Worm (Caenorhabditis elegans): ENCODE data around the gene F57F4.2.

F57F4.2 gene

ce11 chrV:6350109-6350508 lies 39.4 kb downstream of the F57F4.2 start (continued):
- TF ChIP-seq D1046.2 (GFP tag; IDR thresholded peaks at IDR 0.05) (no peak), mxl-3 (GFP tag; optimal IDR thresholded peaks at IDR 0.05) (no peak), hlh-11 (tag; optimal IDR thresholded peaks at IDR 0.05) (peak; percentile 45), mep-1 (tag; optimal IDR thresholded peaks at IDR 0.05) (peak; percentile 46), zip-11 (GFP tag; IDR thresholded peaks at IDR 0.05) (no peak), rbr-2 (tag; optimal IDR thresholded peaks at IDR 0.05) (peak; percentile 45), F37D6.2 (tag; optimal IDR thresholded peaks at IDR 0.05) (peak; percentile 19), vab-7 (GFP tag; IDR thresholded peaks at IDR 0.05) (no peak), ctbp-1 (GFP tag; IDR thresholded peaks at IDR 0.05) (no peak)

ce11 chrV:6349597-6349996 lies 39.9 kb downstream of the F57F4.2 start:
- TF ChIP-seq nhr-28 (tag; optimal IDR thresholded peaks at IDR 0.05) (peak; percentile 5), D1046.2 (GFP tag; IDR thresholded peaks at IDR 0.05) (no peak), snpc-4 (tag; optimal IDR thresholded peaks at IDR 0.05) (no peak), tag-97 (GFP tag; IDR thresholded peaks at IDR 0.05) (no peak), hlh-30 (tag; optimal IDR thresholded peaks at IDR 0.05; ENCODE audit: insufficient read depth) (peak; percentile 38), zfp-3 (GFP tag; conservative IDR thresholded peaks at IDR 0.05) (0 out of 2 replicates have a peak, but pooled peaks have one; percentile 22), mxl-3 (GFP tag; optimal IDR thresholded peaks at IDR 0.05) (peak; percentile 23), pqm-1 (tag; optimal IDR thresholded peaks at IDR 0.05) (no peak), ces-1 (GFP tag; optimal IDR thresholded peaks at IDR 0.05) (no peak), rbr-2 (tag; optimal IDR thresholded peaks at IDR 0.05) (no peak), T26A8.4 (GFP tag; IDR thresholded peaks at IDR 0.05) (no peak), ceh-32 (tag; optimal IDR thresholded peaks at IDR 0.05; ENCODE audit: poor library complexity) (no peak), zfp-2 (tag; optimal IDR thresholded peaks at IDR 0.05) (no peak), nhr-6 (tag; optimal IDR thresholded peaks at IDR 0.05) (no peak), nhr-25 (tag; optimal IDR thresholded peaks at IDR 0.05; ENCODE audit: borderline replicate concordance, insufficient read depth) (peak; percentile 72), lin-1 (GFP tag; IDR thresholded peaks at IDR 0.05) (no peak), fkh-10 (GFP tag; optimal IDR thresholded peaks at IDR 0.05) (no peak), F10B5.3 (tag; optimal IDR thresholded peaks at IDR 0.05) (no peak), sdz-12 (GFP tag; optimal IDR thresholded peaks at IDR 0.05) (no peak), aha-1 (tag) (no peak), skn-1 (tag; optimal IDR thresholded peaks at IDR 0.05) (no peak), ZK337.2 (GFP tag; IDR thresholded peaks at IDR 0.05) (no peak), daf-19 (GFP tag; conservative IDR thresholded peaks at IDR 0.05) (no peak), nhr-10 (tag; optimal IDR thresholded peaks at IDR 0.05) (no peak), lin-39 (tag; optimal IDR thresholded peaks at IDR 0.05) (no peak), mxl-2 (GFP tag; conservative IDR thresholded peaks at IDR 0.05) (no peak), set-16 (GFP tag; IDR thresholded peaks at IDR 0.05) (no peak), lir-3 (tag; optimal IDR thresholded peaks at IDR 0.05) (no peak), F49E8.2 (tag; optimal IDR thresholded peaks at IDR 0.05; ENCODE audit: borderline replicate concordance) (no peak), mes-2 (tag; optimal IDR thresholded peaks at IDR 0.05; ENCODE audit: poor library complexity, severe bottlenecking) (no peak), dve-1 (tag; optimal IDR thresholded peaks at IDR 0.05; ENCODE audit: insufficient read depth) (no peak), Y5F2A.4 (GFP tag; optimal IDR thresholded peaks at IDR 0.05) (no peak), fos-1 (tag; optimal IDR thresholded peaks at IDR 0.05) (no peak), mdt-29 (GFP tag; IDR thresholded peaks at IDR 0.05) (no peak), dmd-6 (GFP tag; IDR thresholded peaks at IDR 0.05) (no peak), lin-13 (GFP tag; optimal IDR thresholded peaks at IDR 0.05) (no peak), ztf-11 (tag; optimal IDR thresholded peaks at IDR 0.05) (no peak), aly-2 (tag; optimal IDR thresholded peaks at IDR 0.05) (no peak), lin-38 (GFP tag; IDR thresholded peaks at IDR 0.05) (no peak), snpc-1.2 (GFP tag; IDR thresholded peaks at IDR 0.05) (no peak)

All from whole organism, L4 larva.